Fruit fly (Drosophila melanogaster) whole organism, embryonic: ENCODE data around the gene SCCRO.
A peak's percentile ranks its signal among the peaks of the same experiment; 100 is the strongest.

Experiments
- CG11560 ChIP-seq: fragments of 200-800 bp; sonication (Bioruptor generic); IDR thresholded peaks from 3 replicates; pipeline ENCODE4 v1.3.6; 2022; ENCODE audit warnings: missing biosample characterization, missing genetic modification characterization
- CG12219 ChIP-seq: fragments of 200-800 bp; sonication (Bioruptor generic); optimal IDR thresholded peaks from 3 replicates; lab custom pipeline; 2018; ENCODE audit warnings: missing biosample characterization, mild to moderate bottlenecking, missing genetic modification characterization
- CG14441 ChIP-seq: fragments of 200-800 bp; sonication (Bioruptor generic); IDR thresholded peaks from 2 replicates; pipeline ENCODE4 v1.3.6; 2022; ENCODE audit warnings: missing biosample characterization, missing genetic modification characterization
- CG16815 ChIP-seq: fragments of 200-800 bp; sonication (Bioruptor generic); optimal IDR thresholded peaks from 3 replicates; lab custom pipeline; 2017; ENCODE audit warnings: missing biosample characterization, mild to moderate bottlenecking, missing genetic modification characterization
- CG17361 ChIP-seq: fragments of 200-800 bp; sonication (Bioruptor generic); IDR thresholded peaks from 3 replicates; pipeline ENCODE4 v1.3.6; 2022; ENCODE audit warnings: missing biosample characterization, missing genetic modification characterization
- CG17385 ChIP-seq: fragments of 200-800 bp; sonication (Bioruptor generic); optimal IDR thresholded peaks from 3 replicates; lab custom pipeline; 2018; ENCODE audit warnings: missing biosample characterization, mild to moderate bottlenecking, missing genetic modification characterization
- CG17802 ChIP-seq: fragments of 200-800 bp; sonication (Bioruptor generic); optimal IDR thresholded peaks from 2 replicates; lab custom pipeline; 2018; ENCODE audit warnings: missing biosample characterization, mild to moderate bottlenecking, missing genetic modification characterization, moderate library complexity
- CG18476 ChIP-seq: fragments of 200-800 bp; sonication (Bioruptor generic); optimal IDR thresholded peaks from 2 replicates; lab custom pipeline; 2016; ENCODE audit warnings: missing biosample characterization, mild to moderate bottlenecking, missing genetic modification characterization
- CG31224 ChIP-seq: fragments of 200-800 bp; sonication (Bioruptor generic); IDR thresholded peaks from 2 replicates; pipeline ENCODE4 v1.3.6; 2022; ENCODE audit warnings: missing biosample characterization, missing genetic modification characterization
- CG34422 ChIP-seq: fragments of 200-800 bp; sonication (Bioruptor generic); IDR thresholded peaks from 3 replicates; pipeline ENCODE4 v1.3.6; 2022; ENCODE audit warnings: missing biosample characterization, missing genetic modification characterization
- CG3847 ChIP-seq: fragments of 200-800 bp; sonication (Bioruptor generic); IDR thresholded peaks from 2 replicates; pipeline ENCODE4 v1.3.6; 2022; ENCODE audit warnings: missing biosample characterization, missing genetic modification characterization
- CG5245 ChIP-seq: fragments of 200-800 bp; sonication (Bioruptor generic); optimal IDR thresholded peaks from 3 replicates; lab custom pipeline; 2016; ENCODE audit warnings: missing biosample characterization, missing genetic modification characterization
- CG7556 ChIP-seq: fragments of 200-800 bp; sonication (Bioruptor generic); optimal IDR thresholded peaks from 2 replicates; lab custom pipeline; 2017; ENCODE audit warnings: missing biosample characterization, mild to moderate bottlenecking, missing genetic modification characterization
- CG7963 ChIP-seq: fragments of 200-800 bp; sonication (Bioruptor generic); IDR thresholded peaks from 3 replicates; pipeline ENCODE4 v1.3.6; 2022; ENCODE audit warnings: missing biosample characterization, missing genetic modification characterization; ENCODE audit not compliant: partially characterized antibody
- Chrac-16 ChIP-seq: fragments of 200-800 bp; sonication (Bioruptor generic); optimal IDR thresholded peaks from 3 replicates; lab custom pipeline; 2016; ENCODE audit warnings: missing biosample characterization, missing genetic modification characterization
- CkIIα-i1 ChIP-seq: fragments of 200-800 bp; sonication (Bioruptor generic); IDR thresholded peaks from 2 replicates; pipeline ENCODE4 v1.3.6; 2022; ENCODE audit warnings: missing biosample characterization, missing genetic modification characterization
- D19A ChIP-seq: fragments of 200-800 bp; optimal IDR thresholded peaks from 3 replicates; lab custom pipeline; 2019; ENCODE audit warnings: missing biosample characterization, mild to moderate bottlenecking, missing genetic modification characterization, moderate library complexity
- D19B ChIP-seq: fragments of 200-800 bp; sonication (Bioruptor generic); optimal IDR thresholded peaks from 2 replicates; lab custom pipeline; 2017; ENCODE audit warnings: missing biosample characterization, mild to moderate bottlenecking, missing genetic modification characterization
- Dad ChIP-seq: fragments of 200-800 bp; sonication (Bioruptor generic); optimal IDR thresholded peaks from 3 replicates; lab custom pipeline; 2016; ENCODE audit warnings: missing biosample characterization, missing genetic modification characterization
- Dek ChIP-seq: fragments of 200-800 bp; sonication (Bioruptor generic); optimal IDR thresholded peaks from 3 replicates; lab custom pipeline; 2019; ENCODE audit warnings: missing biosample characterization, mild to moderate bottlenecking, missing genetic modification characterization, moderate library complexity
- Dip3 ChIP-seq: fragments of 200-800 bp; sonication (Bioruptor generic); optimal IDR thresholded peaks from 3 replicates; lab custom pipeline; 2016; ENCODE audit warnings: missing biosample characterization, missing genetic modification characterization
- HLH4C ChIP-seq: fragments of 200-800 bp; sonication (Bioruptor generic); IDR thresholded peaks from 3 replicates; pipeline ENCODE4 v1.3.6; 2022; ENCODE audit warnings: missing biosample characterization, missing genetic modification characterization; ENCODE audit not compliant: partially characterized antibody
- Hmx ChIP-seq: fragments of 200-800 bp; sonication (Bioruptor generic); optimal IDR thresholded peaks from 2 replicates; lab custom pipeline; 2016; ENCODE audit warnings: missing biosample characterization, missing genetic modification characterization
- MBD-R2 ChIP-seq: fragments of 200-800 bp; sonication (Bioruptor generic); IDR thresholded peaks from 2 replicates; pipeline ENCODE4 v1.3.6; 2022; ENCODE audit warnings: missing biosample characterization, missing genetic modification characterization
- Meics ChIP-seq: fragments of 200-800 bp; sonication (Bioruptor generic); optimal IDR thresholded peaks from 2 replicates; lab custom pipeline; 2017; ENCODE audit warnings: missing biosample characterization, mild to moderate bottlenecking, missing genetic modification characterization
- Neu2 ChIP-seq: fragments of 200-800 bp; sonication (Bioruptor generic); optimal IDR thresholded peaks from 3 replicates; lab custom pipeline; 2016; ENCODE audit warnings: missing biosample characterization, missing genetic modification characterization, borderline replicate concordance
- Ravus ChIP-seq: fragments of 200-800 bp; sonication (Bioruptor generic); IDR thresholded peaks from 2 replicates; pipeline ENCODE4 v1.3.6; 2022; ENCODE audit warnings: missing biosample characterization, missing genetic modification characterization
- Scr ChIP-seq: fragments of 200-800 bp; sonication (Bioruptor generic); IDR thresholded peaks from 2 replicates; pipeline ENCODE4 v1.3.6; 2022; ENCODE audit warnings: missing biosample characterization, missing genetic modification characterization; ENCODE audit not compliant: partially characterized antibody
- Sin3A ChIP-seq: fragments of >200 bp; optimal IDR thresholded peaks from 2 replicates; lab custom pipeline; 2018
- ab ChIP-seq: fragments of 200-800 bp; sonication (Bioruptor generic); optimal IDR thresholded peaks from 2 replicates; lab custom pipeline; 2016; ENCODE audit warnings: missing biosample characterization, missing genetic modification characterization
- ap ChIP-seq: fragments of 200-800 bp; sonication (Bioruptor generic); IDR thresholded peaks from 2 replicates; pipeline ENCODE4 v1.3.6; 2022; ENCODE audit warnings: missing biosample characterization, missing genetic modification characterization
- ci ChIP-seq: fragments of 200-800 bp; sonication (Bioruptor generic); IDR thresholded peaks from 3 replicates; pipeline ENCODE4 v1.3.6; 2022; ENCODE audit warnings: missing biosample characterization, missing genetic modification characterization
- cwo ChIP-seq: fragments of 200-800 bp; sonication (Bioruptor generic); optimal IDR thresholded peaks from 3 replicates; lab custom pipeline; 2017; ENCODE audit warnings: missing biosample characterization, missing genetic modification characterization, mild to moderate bottlenecking, moderate library complexity, missing genetic modification reagents
- eve ChIP-seq, 2 experiments: fragments of >200 bp; optimal IDR thresholded peaks; 2 replicates each; lab custom pipeline; 2017; ENCODE audit warnings: missing biosample characterization in 2 of 2, missing genetic modification characterization in 2 of 2
- fd3F ChIP-seq: fragments of 200-800 bp; sonication (Bioruptor generic); optimal IDR thresholded peaks from 2 replicates; lab custom pipeline; 2018; ENCODE audit warnings: missing biosample characterization, mild to moderate bottlenecking, missing genetic modification characterization, moderate library complexity
- fd96Cb ChIP-seq: fragments of 200-800 bp; sonication (Bioruptor generic); optimal IDR thresholded peaks from 2 replicates; lab custom pipeline; 2018; ENCODE audit warnings: missing biosample characterization, mild to moderate bottlenecking, missing genetic modification characterization, moderate library complexity
- ftz-f1 ChIP-seq: fragments of 200-800 bp; sonication (Bioruptor generic); optimal IDR thresholded peaks from 2 replicates; lab custom pipeline; 2016; ENCODE audit warnings: missing biosample characterization, missing genetic modification characterization
- gfzf ChIP-seq: fragments of 200-800 bp; sonication (Bioruptor generic); optimal IDR thresholded peaks from 2 replicates; lab custom pipeline; 2016; ENCODE audit warnings: missing biosample characterization, mild to moderate bottlenecking, missing genetic modification characterization, moderate library complexity
- hb ChIP-seq: fragments of 200-800 bp; sonication (Bioruptor generic); IDR thresholded peaks from 3 replicates; pipeline ENCODE4 v1.3.6; 2022; ENCODE audit warnings: missing biosample characterization, missing genetic modification characterization; ENCODE audit not compliant: partially characterized antibody
- jumu ChIP-seq: fragments of 200-800 bp; sonication (Bioruptor generic); optimal IDR thresholded peaks from 3 replicates; lab custom pipeline; 2016; ENCODE audit warnings: missing biosample characterization, missing genetic modification characterization
- lmd ChIP-seq: fragments of 200-800 bp; sonication (Bioruptor generic); IDR thresholded peaks from 2 replicates; pipeline ENCODE4 v1.3.6; 2022; ENCODE audit warnings: missing biosample characterization, missing genetic modification characterization
- lov ChIP-seq, 2 experiments: fragments of 200-800 bp in 1 of 2; fragments of >200 bp in 1 of 2; sonication (Bioruptor generic) in 1 of 2; IDR thresholded peaks in 1 of 2; optimal IDR thresholded peaks in 1 of 2; 2 replicates in 1 of 2; 3 replicates in 1 of 2; pipeline versions ENCODE4 v1.3.6 to Lab custom; 2017 to 2022; ENCODE audit warnings: missing biosample characterization in 1 of 2, missing genetic modification characterization in 1 of 2
- pros ChIP-seq: fragments of 200-800 bp; sonication (Bioruptor generic); optimal IDR thresholded peaks from 3 replicates; lab custom pipeline; 2019; ENCODE audit warnings: missing biosample characterization, mild to moderate bottlenecking, missing genetic modification characterization, moderate library complexity
- psq ChIP-seq: fragments of 200-800 bp; sonication (Bioruptor generic); optimal IDR thresholded peaks from 2 replicates; lab custom pipeline; 2017; ENCODE audit warnings: missing biosample characterization, missing genetic modification characterization
- sim ChIP-seq: fragments of 200-800 bp; sonication (Bioruptor generic); IDR thresholded peaks from 2 replicates; pipeline ENCODE4 v1.3.6; 2022; ENCODE audit warnings: missing biosample characterization, missing genetic modification characterization
- unc-4 ChIP-seq: fragments of 200-800 bp; sonication (Bioruptor generic); IDR thresholded peaks from 2 replicates; pipeline ENCODE4 v1.3.6; 2022; ENCODE audit warnings: missing biosample characterization, missing genetic modification characterization; ENCODE audit not compliant: partially characterized antibody
- unpg ChIP-seq: fragments of 200-800 bp; sonication (Bioruptor generic); optimal IDR thresholded peaks from 3 replicates; lab custom pipeline; 2018; ENCODE audit warnings: missing biosample characterization, mild to moderate bottlenecking, missing genetic modification characterization, moderate library complexity
- z ChIP-seq: fragments of 200-800 bp; sonication (Bioruptor generic); IDR thresholded peaks from 3 replicates; pipeline ENCODE4 v1.3.6; 2022; ENCODE audit warnings: missing biosample characterization, missing genetic modification characterization

The SCCRO gene

DNA sequence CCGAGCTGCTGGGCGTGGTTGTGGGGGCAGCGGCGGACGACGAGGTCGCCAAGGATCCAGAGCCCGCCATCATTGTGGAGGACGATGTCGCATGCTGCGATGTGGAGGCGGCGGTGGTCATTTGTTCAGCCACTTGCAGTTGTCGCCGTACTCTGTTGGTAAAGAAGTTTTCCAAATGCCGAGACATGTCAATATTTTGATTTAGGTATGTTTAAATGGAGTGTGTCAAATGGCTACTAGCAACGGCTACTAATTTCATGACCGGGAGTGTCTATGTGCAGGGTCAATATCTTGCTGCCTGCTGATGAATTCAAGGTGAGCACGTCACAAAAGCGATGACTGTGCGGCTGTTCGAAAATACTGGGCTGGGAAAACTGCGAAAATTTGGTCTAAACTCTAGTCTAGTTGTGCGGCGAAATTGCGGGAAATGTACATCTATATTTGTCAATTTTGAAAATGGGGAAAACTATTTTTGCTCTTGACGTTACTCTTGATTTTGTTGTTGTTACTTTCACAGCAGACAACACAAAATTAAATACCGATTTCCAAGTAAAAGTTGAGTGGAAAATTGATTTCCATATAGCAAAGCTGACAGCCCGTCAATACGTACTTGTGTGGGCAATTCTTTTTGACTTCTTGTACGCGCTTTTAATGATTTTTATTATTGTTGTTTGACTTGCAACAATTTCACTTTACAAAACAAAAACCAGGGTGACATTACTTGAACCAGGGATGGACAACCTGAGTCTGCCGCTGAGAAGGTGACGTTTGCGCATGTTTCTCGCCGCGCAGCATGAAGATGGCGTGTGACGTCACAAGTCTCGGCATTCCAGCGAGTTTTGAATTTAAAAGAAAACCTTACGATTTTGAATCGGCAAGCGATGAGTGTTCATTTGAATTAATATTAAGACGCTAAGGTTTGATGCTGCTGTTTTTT is 24.5 kb downstream of the SCCRO start, which contains the start of gene CG7656 (continued):
- TF ChIP-seq CG17802 (tag; lab: Kevin White, UChicago) = peak; percentile 54
- TF ChIP-seq CG7963 (GFP tag; lab: Robert Waterston, UW) = no peak
- TF ChIP-seq lov (optimal IDR thresholded peaks at IDR 0.05; lab: Kevin White, UChicago) = no peak
- TF ChIP-seq lov (GFP tag; IDR thresholded peaks at IDR 0.05; lab: Robert Waterston, UW) = 0 out of 3 replicates have a peak, but pooled peaks have one; percentile 41
- peak; percentile 56 for TF ChIP-seq ftz-f1 (GFP tag; lab: Kevin White, UChicago)
- TF ChIP-seq cwo = no peak
- TF ChIP-seq Neu2 (GFP tag; lab: Kevin White, UChicago) = no peak
- TF ChIP-seq Dad (GFP tag; lab: Kevin White, UChicago) = peak; percentile 68
- no peak for TF ChIP-seq unc-4 (GFP tag; lab: Robert Waterston, UW)
- peak; percentile 52 for TF ChIP-seq unpg (GFP tag; lab: Kevin White, UChicago)
- no peak for TF ChIP-seq eve (GFP tag; optimal IDR thresholded peaks at IDR 0.05; lab: Kevin White, UChicago)
- TF ChIP-seq MBD-R2 (GFP tag; lab: Robert Waterston, UW) = peak; percentile 86
- no peak for TF ChIP-seq CG18476 (GFP tag; lab: Kevin White, UChicago)
- TF ChIP-seq sim (GFP tag; lab: Robert Waterston, UW) = no peak
- no peak for TF ChIP-seq Ravus (GFP tag; lab: Robert Waterston, UW)
- TF ChIP-seq psq (GFP tag; lab: Kevin White, UChicago) = no peak
- TF ChIP-seq HLH4C (GFP tag; lab: Robert Waterston, UW) = no peak
- TF ChIP-seq fd96Cb (tag; lab: Kevin White, UChicago) = no peak
- TF ChIP-seq fd3F = no peak
- TF ChIP-seq CG16815 (GFP tag; lab: Kevin White, UChicago) = peak; percentile 47
- TF ChIP-seq CG3847 = peak; percentile 50
- TF ChIP-seq CG7556 = no peak
- peak; percentile 54; the same call in 1 of the 2 replicates for TF ChIP-seq CG31224
- TF ChIP-seq hb (GFP tag; lab: Robert Waterston, UW) = 0 out of 3 replicates have a peak, but pooled peaks have one; percentile 29
- peak; percentile 16 for TF ChIP-seq CG12219 (GFP tag; lab: Kevin White, UChicago)
- peak; percentile 23 for TF ChIP-seq Sin3A (lab: Kevin White, UChicago)
- peak; percentile 78 for TF ChIP-seq jumu (GFP tag; lab: Kevin White, UChicago)
- TF ChIP-seq CG34422 (GFP tag; lab: Robert Waterston, UW) = peak; percentile 58; the same call in 2 of the 3 replicates
- TF ChIP-seq D19A = no peak
- TF ChIP-seq Dip3 (GFP tag; lab: Kevin White, UChicago) = peak; percentile 59
- peak; percentile 52 for TF ChIP-seq CG5245
- TF ChIP-seq CG11560 = no peak
- TF ChIP-seq z = no peak
- TF ChIP-seq ap = peak; percentile 26; the same call in 1 of the 2 replicates
- TF ChIP-seq ab = peak; percentile 60
- TF ChIP-seq CkIIα-i1 (GFP tag; lab: Robert Waterston, UW) = no peak
- no peak for TF ChIP-seq pros (GFP tag; lab: Kevin White, UChicago)
- TF ChIP-seq CG17385 (GFP tag; lab: Kevin White, UChicago) = peak; percentile 27
- TF ChIP-seq D19B = no peak
- TF ChIP-seq Dek = peak; percentile 66
- peak; percentile 65; the same call in 1 of the 2 replicates for TF ChIP-seq lmd
- peak; percentile 71 for TF ChIP-seq CG14441 (GFP tag; lab: Robert Waterston, UW)
- no peak for TF ChIP-seq Hmx
- peak; percentile 12; the same call in 1 of the 2 replicates for TF ChIP-seq Scr (GFP tag; lab: Robert Waterston, UW)
- TF ChIP-seq Chrac-16 (GFP tag; lab: Kevin White, UChicago) = peak; percentile 79
- no peak for TF ChIP-seq gfzf (GFP tag; lab: Kevin White, UChicago)
- no peak for TF ChIP-seq Meics (GFP tag; lab: Kevin White, UChicago)
- no peak for TF ChIP-seq CG17361 (GFP tag; lab: Robert Waterston, UW)
- TF ChIP-seq ci (GFP tag; lab: Robert Waterston, UW) = peak; percentile 82
